Worm (Caenorhabditis elegans) whole organism, L4 larva: ENCODE data around the gene asm-3.

Experiments
- F10B5.3 ChIP-seq: sonication (generic microtip); optimal IDR thresholded peaks from 2 replicates; lab custom pipeline; 2016; ENCODE audit warnings: mild to moderate bottlenecking, missing genetic modification characterization, missing compliant biosample characterization
- F49E8.2 ChIP-seq: sonication (generic microtip); optimal IDR thresholded peaks from 2 replicates; lab custom pipeline; 2016; ENCODE audit warnings: missing compliant biosample characterization, mild to moderate bottlenecking, missing genetic modification characterization, borderline replicate concordance
- T26A8.4 ChIP-seq: fragments of 200-800 bp; sonication (Bioruptor generic); IDR thresholded peaks from 2 replicates; pipeline ENCODE4 v1.3.6; 2022; ENCODE audit warnings: missing genetic modification characterization, missing compliant biosample characterization
- Y48G9A.11 ChIP-seq: fragments of 200-800 bp; sonication (Bioruptor generic); IDR thresholded peaks from 2 replicates; pipeline ENCODE4 v1.3.6; 2022; ENCODE audit warnings: missing genetic modification reagents, missing genetic modification characterization, missing compliant biosample characterization
- Y5F2A.4 ChIP-seq: fragments of 200-800 bp; sonication (Bioruptor generic); optimal IDR thresholded peaks from 2 replicates; lab custom pipeline; 2018; ENCODE audit warnings: mild to moderate bottlenecking, missing genetic modification characterization, missing compliant biosample characterization
- Y75B8A.6 ChIP-seq: fragments of 200-800 bp; sonication (Bioruptor generic); IDR thresholded peaks from 2 replicates; pipeline ENCODE4 v1.3.6; 2022; ENCODE audit warnings: missing genetic modification reagents, missing genetic modification characterization, missing compliant biosample characterization
- ama-1 ChIP-seq: fragments of 150-350 bp; optimal IDR thresholded peaks from 2 replicates; lab custom pipeline; 2014; ENCODE audit warnings: inconsistent platforms, mixed read lengths
- ceh-32 ChIP-seq: sonication (generic microtip); optimal IDR thresholded peaks from 2 replicates; lab custom pipeline; 2016; ENCODE audit warnings: mild to moderate bottlenecking, missing genetic modification characterization, missing compliant biosample characterization; ENCODE audit not compliant: poor library complexity
- ceh-62 ChIP-seq: sonication (generic microtip); optimal IDR thresholded peaks from 2 replicates; lab custom pipeline; 2017; ENCODE audit warnings: missing biosample characterization, missing genetic modification characterization
- daf-12 ChIP-seq: fragments of 150-350 bp; optimal IDR thresholded peaks from 2 replicates; lab custom pipeline; 2014; ENCODE audit warnings: missing biosample characterization, missing genetic modification reagents, missing genetic modification characterization
- dpl-1 ChIP-seq: fragments of 150-350 bp; optimal IDR thresholded peaks from 2 replicates; lab custom pipeline; 2014; ENCODE audit warnings: missing biosample characterization, missing genetic modification reagents, missing genetic modification characterization
- duxl-1 ChIP-seq: sonication (generic microtip); optimal IDR thresholded peaks from 2 replicates; lab custom pipeline; 2016; ENCODE audit warnings: mild to moderate bottlenecking, missing genetic modification characterization, moderate library complexity, missing compliant biosample characterization; ENCODE audit not compliant: poor library complexity
- egl-43 ChIP-seq: fragments of 200-800 bp; sonication (Bioruptor generic); IDR thresholded peaks from 2 replicates; pipeline ENCODE4 v1.3.6; 2022; ENCODE audit warnings: missing genetic modification reagents, missing genetic modification characterization, missing compliant biosample characterization
- fkh-10 ChIP-seq: fragments of 150-350 bp; optimal IDR thresholded peaks from 2 replicates; lab custom pipeline; 2014; ENCODE audit warnings: missing biosample characterization, missing genetic modification reagents, missing genetic modification characterization
- fos-1 ChIP-seq: fragments of 150-350 bp; optimal IDR thresholded peaks from 2 replicates; lab custom pipeline; 2014; ENCODE audit warnings: missing biosample characterization, missing genetic modification characterization
- gei-8 ChIP-seq: fragments of 200-800 bp; sonication (Bioruptor generic); optimal IDR thresholded peaks from 2 replicates; lab custom pipeline; 2018; ENCODE audit warnings: mild to moderate bottlenecking, missing genetic modification characterization, missing compliant biosample characterization
- hlh-11 ChIP-seq: fragments of 200-800 bp; sonication (Bioruptor generic); optimal IDR thresholded peaks from 2 replicates; lab custom pipeline; 2018; ENCODE audit warnings: mild to moderate bottlenecking, missing genetic modification characterization, missing compliant biosample characterization
- hlh-30 ChIP-seq: sonication (generic microtip); optimal IDR thresholded peaks from 2 replicates; lab custom pipeline; 2017; ENCODE audit warnings: antibody characterized with exemption, mild to moderate bottlenecking, missing genetic modification characterization, missing compliant biosample characterization; ENCODE audit not compliant: insufficient read depth
- lin-1 ChIP-seq: fragments of 200-800 bp; sonication (Bioruptor generic); IDR thresholded peaks from 2 replicates; pipeline ENCODE4 v1.3.6; 2022; ENCODE audit warnings: missing genetic modification reagents, missing genetic modification characterization, missing compliant biosample characterization
- lin-29 ChIP-seq: fragments of 200-800 bp; sonication (Bioruptor generic); IDR thresholded peaks from 2 replicates; pipeline ENCODE4 v1.3.6; 2022; ENCODE audit warnings: missing genetic modification reagents, missing genetic modification characterization, missing compliant biosample characterization
- lsy-2 ChIP-seq, 2 experiments: fragments of 150-350 bp in 1 of 2; sonication (generic microtip) in 1 of 2; optimal IDR thresholded peaks; 2 replicates each; lab custom pipeline; 2014 to 2017; ENCODE audit warnings: missing biosample characterization in 2 of 2, missing genetic modification characterization in 2 of 2
- mdl-1 ChIP-seq, 2 experiments: fragments of 150-350 bp in 1 of 2; sonication (generic microtip) in 1 of 2; optimal IDR thresholded peaks; 2 replicates each; lab custom pipeline; 2014 to 2017; ENCODE audit warnings: missing biosample characterization in 2 of 2, missing genetic modification characterization in 2 of 2
- mdt-29 ChIP-seq: fragments of 200-800 bp; sonication (Bioruptor generic); IDR thresholded peaks from 2 replicates; pipeline ENCODE4 v1.3.6; 2022; ENCODE audit warnings: missing genetic modification reagents, missing genetic modification characterization, missing compliant biosample characterization
- mxl-2 ChIP-seq: fragments of 200-800 bp; sonication (Bioruptor generic); conservative IDR thresholded peaks from 2 replicates; pipeline ENCODE4 v1.3.6; 2022; ENCODE audit warnings: missing genetic modification reagents, missing genetic modification characterization, missing compliant biosample characterization
- nhr-102 ChIP-seq: sonication (generic microtip); optimal IDR thresholded peaks from 2 replicates; lab custom pipeline; 2016; ENCODE audit warnings: mild to moderate bottlenecking, missing genetic modification characterization, moderate library complexity, missing compliant biosample characterization
- nhr-111 ChIP-seq: fragments of 200-800 bp; sonication (Bioruptor generic); optimal IDR thresholded peaks from 2 replicates; lab custom pipeline; 2018; ENCODE audit warnings: mild to moderate bottlenecking, missing genetic modification characterization, missing compliant biosample characterization
- nhr-42 ChIP-seq: fragments of 200-800 bp; sonication (Bioruptor generic); IDR thresholded peaks from 2 replicates; pipeline ENCODE4 v1.3.6; 2022; ENCODE audit warnings: missing genetic modification characterization, missing compliant biosample characterization
- nhr-76 ChIP-seq: fragments of 150-350 bp; optimal IDR thresholded peaks from 2 replicates; lab custom pipeline; 2014; ENCODE audit warnings: missing biosample characterization, missing genetic modification characterization
- nhr-77 ChIP-seq: fragments of 150-350 bp; optimal IDR thresholded peaks from 2 replicates; lab custom pipeline; 2014; ENCODE audit warnings: missing biosample characterization, missing genetic modification characterization
- pha-4 ChIP-seq, 2 experiments: fragments of 150-350 bp in 1 of 2; fragments of 200-800 bp in 1 of 2; sonication (Bioruptor generic) in 1 of 2; IDR thresholded peaks in 1 of 2; optimal IDR thresholded peaks in 1 of 2; 2 replicates each; pipeline versions ENCODE4 v1.3.6 to Lab custom; 2014 to 2022; ENCODE audit warnings: missing genetic modification characterization in 2 of 2, missing genetic modification reagents in 2 of 2, missing biosample characterization in 1 of 2, missing compliant biosample characterization in 1 of 2
- php-3 ChIP-seq: fragments of 200-800 bp; sonication (Bioruptor generic); IDR thresholded peaks from 2 replicates; pipeline ENCODE4 v1.3.6; 2022; ENCODE audit warnings: missing genetic modification reagents, missing genetic modification characterization, missing compliant biosample characterization
- pqm-1 ChIP-seq: sonication (generic microtip); optimal IDR thresholded peaks from 2 replicates; lab custom pipeline; 2017; ENCODE audit warnings: missing biosample characterization, missing genetic modification characterization
- snpc-1.2 ChIP-seq: fragments of 200-800 bp; sonication (Bioruptor generic); IDR thresholded peaks from 2 replicates; pipeline ENCODE4 v1.3.6; 2022; ENCODE audit warnings: missing genetic modification reagents, missing genetic modification characterization, missing compliant biosample characterization
- spr-1 ChIP-seq: sonication (generic microtip); optimal IDR thresholded peaks from 2 replicates; lab custom pipeline; 2016; ENCODE audit warnings: mild to moderate bottlenecking, missing genetic modification characterization, missing compliant biosample characterization
- tag-97 ChIP-seq: fragments of 200-800 bp; sonication (Bioruptor generic); IDR thresholded peaks from 2 replicates; pipeline ENCODE4 v1.3.6; 2022; ENCODE audit warnings: missing genetic modification characterization, missing compliant biosample characterization
- unc-130 ChIP-seq: sonication (generic microtip); optimal IDR thresholded peaks from 2 replicates; lab custom pipeline; 2016; ENCODE audit warnings: missing genetic modification reagents, missing genetic modification characterization, missing compliant biosample characterization
- zag-1 ChIP-seq: fragments of 150-350 bp; optimal IDR thresholded peaks from 2 replicates; lab custom pipeline; 2014; ENCODE audit warnings: missing biosample characterization, missing genetic modification characterization
- zfp-2 ChIP-seq: sonication (generic microtip); optimal IDR thresholded peaks from 2 replicates; lab custom pipeline; 2016; ENCODE audit warnings: mild to moderate bottlenecking, missing genetic modification characterization, missing compliant biosample characterization
- zip-2 ChIP-seq: fragments of 150-350 bp; optimal IDR thresholded peaks from 2 replicates; lab custom pipeline; 2014; ENCODE audit warnings: missing biosample characterization, missing genetic modification characterization

Gene asm-3

DNA sequence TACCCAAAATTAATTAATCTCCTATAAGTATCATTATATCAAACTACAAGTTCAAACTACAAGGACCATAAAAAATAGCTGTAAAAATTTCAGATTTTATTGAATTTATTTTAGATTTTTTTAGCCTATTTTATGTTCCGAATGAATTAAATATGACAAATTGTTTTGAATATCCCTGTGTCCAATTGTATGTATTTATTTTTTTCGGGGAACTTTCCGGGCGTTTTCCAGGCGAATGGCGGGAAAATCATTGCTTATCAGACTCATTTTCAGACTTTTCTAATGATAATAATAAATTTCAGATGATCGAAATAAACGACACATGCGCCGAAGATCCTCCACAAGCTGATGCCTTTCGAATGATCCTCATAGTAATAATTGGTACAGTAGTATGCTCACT lies 24.4 kb upstream of the asm-3 start, which contains the start of gene F56A11.4:
F56A11.4 (plus strand) TSS at position 301 of the 400 bp plus-strand sequence.
- TF ChIP-seq lin-1 (GFP tag; lab: Robert Waterston, UW) (no peak), Y5F2A.4 (GFP tag; lab: Kevin White, UChicago) (no peak), fos-1 (no peak), hlh-11 (no peak), php-3 (GFP tag; lab: Robert Waterston, UW) (no peak), daf-12 (no peak), unc-130 (GFP tag; lab: Kevin White, UChicago) (no peak), mxl-2 (GFP tag; lab: Robert Waterston, UW) (no peak), zfp-2 (tag; lab: Kevin White, UChicago) (no peak), tag-97 (no peak), mdl-1 (tag; optimal IDR thresholded peaks at IDR 0.05; lab: Kevin White, UChicago) (no peak), Y48G9A.11 (GFP tag; lab: Robert Waterston, UW) (no peak), lsy-2 (tag; optimal IDR thresholded peaks at IDR 0.05; lab: Kevin White, UChicago) (no peak)

DNA sequence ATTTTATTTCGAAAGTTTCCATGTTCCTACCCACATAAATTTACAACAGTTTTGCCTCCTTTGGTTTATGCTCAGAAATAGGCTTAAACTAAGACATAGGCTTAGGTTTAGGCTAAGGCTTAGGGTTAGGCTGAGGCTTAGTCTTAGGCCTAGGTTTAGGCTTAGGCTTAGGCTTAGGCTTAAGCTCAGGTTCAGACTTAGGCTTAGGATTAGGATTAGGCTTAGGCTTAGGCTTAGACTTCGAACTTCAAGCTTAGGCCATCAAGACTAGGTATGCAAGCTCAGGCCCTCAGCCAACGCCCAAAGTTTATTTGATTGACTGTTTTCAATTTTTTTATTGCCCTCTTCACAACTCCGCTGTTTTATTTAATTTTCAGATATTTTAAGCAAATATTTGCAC lies 22.2 kb upstream of the asm-3 start:
- TF ChIP-seq F49E8.2 (tag; lab: Kevin White, UChicago) (no peak), snpc-1.2 (GFP tag; lab: Robert Waterston, UW) (no peak), hlh-30 (tag; lab: Kevin White, UChicago) (no peak), egl-43 (no peak), zip-2 (tag; lab: Kevin White, UChicago) (no peak), nhr-77 (tag; lab: Kevin White, UChicago) (no peak), duxl-1 (tag; lab: Kevin White, UChicago) (no peak), spr-1 (tag; lab: Kevin White, UChicago) (no peak), zag-1 (tag; lab: Kevin White, UChicago) (no peak), ceh-62 (tag; lab: Kevin White, UChicago) (no peak), ceh-32 (no peak), lin-29 (GFP tag; lab: Robert Waterston, UW) (no peak), nhr-102 (tag; lab: Kevin White, UChicago) (no peak), ama-1 (lab: Kevin White, UChicago) (no peak)

DNA sequence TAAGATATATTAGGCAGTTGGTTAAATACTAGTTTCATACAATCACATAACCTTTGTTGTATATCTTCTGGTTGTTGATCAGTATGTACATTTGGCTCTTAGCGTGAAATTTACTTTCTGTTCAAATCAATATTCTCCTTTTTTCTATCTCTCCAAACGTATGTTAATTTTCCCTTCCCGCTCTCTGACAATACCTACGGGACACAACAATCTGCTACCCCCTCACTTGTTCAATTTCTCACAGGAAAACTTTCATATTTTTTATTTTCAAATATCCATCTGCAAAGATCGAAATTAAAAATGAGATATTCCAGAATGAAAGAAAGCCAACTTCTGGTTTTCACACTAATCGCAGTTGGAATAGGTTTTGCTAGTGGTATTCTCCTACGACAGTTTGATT lies 8.2 kb upstream of the asm-3 start, which contains the start of gene glt-7:
glt-7 (plus strand) TSS at position 301 of the 400 bp plus-strand sequence.
- no peak for TF ChIP-seq gei-8
- TF ChIP-seq zfp-2 (tag; lab: Kevin White, UChicago): no peak

DNA sequence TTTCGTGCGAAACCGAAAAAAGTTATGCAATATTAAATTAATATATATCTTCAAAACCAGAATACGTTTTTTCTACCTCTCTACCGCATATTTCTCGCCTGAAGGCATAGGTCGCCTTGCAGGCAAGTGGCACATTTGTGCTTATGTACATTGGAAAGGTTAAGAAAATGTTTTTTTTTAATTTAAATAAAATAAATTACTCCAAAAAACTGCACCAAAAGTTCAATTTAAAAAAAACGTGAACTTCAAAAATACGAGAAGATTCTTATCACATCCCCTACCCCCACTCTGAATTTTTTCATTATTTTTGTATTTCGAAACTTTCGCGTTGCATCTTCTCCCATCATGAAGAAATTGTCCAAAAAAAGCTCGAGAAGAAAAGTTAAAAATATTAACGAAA lies 743 bp upstream of the asm-3 start, which contains the start of gene W03G1.2:
W03G1.2 (plus strand) TSS at position 301 of the 400 bp plus-strand sequence.
- no peak for TF ChIP-seq nhr-111 (GFP tag; lab: Kevin White, UChicago)
- TF ChIP-seq hlh-30 (tag; lab: Kevin White, UChicago): no peak
- TF ChIP-seq F10B5.3: no peak
- TF ChIP-seq Y75B8A.6: no peak
- no peak for TF ChIP-seq mdt-29
- no peak for TF ChIP-seq pqm-1 (tag; lab: Kevin White, UChicago)
- TF ChIP-seq nhr-42 (GFP tag; lab: Robert Waterston, UW): no peak
- TF ChIP-seq nhr-76 (tag; lab: Kevin White, UChicago): no peak
- no peak for TF ChIP-seq duxl-1 (tag; lab: Kevin White, UChicago)
- TF ChIP-seq dpl-1 (GFP tag; lab: Kevin White, UChicago): no peak
- TF ChIP-seq pha-4 (GFP tag; IDR thresholded peaks at IDR 0.05; lab: Robert Waterston, UW): no peak
- TF ChIP-seq pha-4 (tag; optimal IDR thresholded peaks at IDR 0.05; lab: Kevin White, UChicago): no peak
- no peak for TF ChIP-seq T26A8.4 (GFP tag; lab: Robert Waterston, UW)
- TF ChIP-seq fkh-10 (GFP tag; lab: Kevin White, UChicago): no peak
- TF ChIP-seq tag-97: no peak
